Worm (Caenorhabditis elegans) whole organism, mixed stage, embryonic: ENCODE results near the gene F37C4.4.

Experiments
- M03D4.4 ChIP-seq: sonication (generic microtip); optimal IDR thresholded peaks from 2 replicates; lab custom pipeline; 2017; ENCODE audit warnings: mild to moderate bottlenecking, missing genetic modification characterization, missing compliant biosample characterization
- blmp-1 ChIP-seq: fragments of 150-350 bp; optimal IDR thresholded peaks from 2 replicates; lab custom pipeline; 2014; ENCODE audit warnings: missing biosample characterization, missing genetic modification characterization
- ces-1 ChIP-seq: fragments of 150-350 bp; optimal IDR thresholded peaks from 2 replicates; lab custom pipeline; 2014; ENCODE audit warnings: missing biosample characterization, missing genetic modification reagents, missing genetic modification characterization
- lin-13 ChIP-seq: fragments of 150-350 bp; optimal IDR thresholded peaks from 2 replicates; lab custom pipeline; 2014; ENCODE audit warnings: missing biosample characterization, missing genetic modification characterization
- lin-32 ChIP-seq: fragments of 200-800 bp; sonication (Bioruptor generic); optimal IDR thresholded peaks from 2 replicates; lab custom pipeline; 2018; ENCODE audit warnings: mild to moderate bottlenecking, missing genetic modification characterization, missing compliant biosample characterization
- lsy-2 ChIP-seq: fragments of 150-350 bp; optimal IDR thresholded peaks from 2 replicates; lab custom pipeline; 2014; ENCODE audit warnings: missing biosample characterization, missing genetic modification characterization
- nhr-237 ChIP-seq: fragments of 150-350 bp; optimal IDR thresholded peaks from 2 replicates; lab custom pipeline; 2014; ENCODE audit warnings: missing biosample characterization, missing genetic modification characterization
- nhr-28 ChIP-seq: fragments of 150-350 bp; optimal IDR thresholded peaks from 2 replicates; lab custom pipeline; 2014; ENCODE audit warnings: missing biosample characterization, missing genetic modification characterization
- pha-4 ChIP-seq: fragments of 150-350 bp; optimal IDR thresholded peaks from 2 replicates; lab custom pipeline; 2018; ENCODE audit warnings: missing biosample characterization, missing genetic modification reagents, missing genetic modification characterization
- snpc-4 ChIP-seq: fragments of 150-350 bp; optimal IDR thresholded peaks from 2 replicates; lab custom pipeline; 2014; ENCODE audit warnings: missing biosample characterization, missing genetic modification characterization
- sptf-1 ChIP-seq: sonication (generic microtip); optimal IDR thresholded peaks from 2 replicates; lab custom pipeline; 2017; ENCODE audit warnings: mild to moderate bottlenecking, missing genetic modification characterization, moderate library complexity, missing compliant biosample characterization
- tbx-8 ChIP-seq: fragments of 200-800 bp; sonication (Bioruptor generic); optimal IDR thresholded peaks from 2 replicates; lab custom pipeline; 2018; ENCODE audit warnings: mild to moderate bottlenecking, missing genetic modification characterization, moderate library complexity, missing compliant biosample characterization
- unc-39 ChIP-seq: fragments of 150-350 bp; optimal IDR thresholded peaks from 2 replicates; lab custom pipeline; 2014; ENCODE audit warnings: missing biosample characterization, missing genetic modification characterization
- unc-62 ChIP-seq: fragments of 150-350 bp; optimal IDR thresholded peaks from 2 replicates; lab custom pipeline; 2014; ENCODE audit warnings: missing biosample characterization, missing genetic modification reagents, missing genetic modification characterization

ce11 chrIV:3918160-3918559, 51.1 kb downstream of the F37C4.4 start, which contains the start of gene F56D6.23:
- no peak for TF ChIP-seq M03D4.4 (tag; lab: Kevin White, UChicago)
- TF ChIP-seq unc-39 (tag; lab: Kevin White, UChicago) = no peak
- no peak for TF ChIP-seq lin-13 (tag; lab: Kevin White, UChicago)
- no peak for TF ChIP-seq nhr-237 (tag; lab: Kevin White, UChicago)
- no peak for TF ChIP-seq snpc-4
- TF ChIP-seq tbx-8 (GFP tag; lab: Kevin White, UChicago) = no peak
- TF ChIP-seq lsy-2 (tag; lab: Kevin White, UChicago) = no peak
- TF ChIP-seq blmp-1 (tag; lab: Kevin White, UChicago) = no peak
- no peak for TF ChIP-seq unc-62 (GFP tag; lab: Kevin White, UChicago)
- TF ChIP-seq sptf-1 (tag; lab: Kevin White, UChicago) = no peak
- TF ChIP-seq lin-32 = no peak
- no peak for TF ChIP-seq ces-1
- TF ChIP-seq pha-4 (tag; lab: Kevin White, UChicago) = no peak
- TF ChIP-seq nhr-28 = no peak
